Fruit fly (Drosophila melanogaster) whole organism, wandering third instar larva: Measurements from ENCODE around the gene CG9338.

Source experiments
- CG9705 ChIP-seq: fragments of 200-800 bp; sonication (Bioruptor generic); optimal IDR thresholded peaks from 2 replicates; lab custom pipeline; 2018; ENCODE audit warnings: missing biosample characterization, mild to moderate bottlenecking, missing genetic modification characterization
- Dfd ChIP-seq: fragments of >200 bp; optimal IDR thresholded peaks from 2 replicates; lab custom pipeline; 2017; ENCODE audit warnings: missing biosample characterization, missing genetic modification characterization
- Jra ChIP-seq: sonication (Bioruptor generic); optimal IDR thresholded peaks from 2 replicates; lab custom pipeline; 2016; ENCODE audit warnings: missing biosample characterization, missing genetic modification characterization
- OdsH ChIP-seq: fragments of 200-800 bp; sonication (Bioruptor generic); optimal IDR thresholded peaks from 2 replicates; lab custom pipeline; 2016; ENCODE audit warnings: missing biosample characterization, mild to moderate bottlenecking, missing genetic modification characterization
- fru ChIP-seq: fragments of 200-800 bp; sonication (Bioruptor generic); optimal IDR thresholded peaks from 3 replicates; lab custom pipeline; 2016; ENCODE audit warnings: missing biosample characterization, mild to moderate bottlenecking, missing genetic modification characterization
- lola ChIP-seq: fragments of >200 bp; optimal IDR thresholded peaks from 2 replicates; lab custom pipeline; 2017; ENCODE audit warnings: missing biosample characterization, missing genetic modification characterization
- psq ChIP-seq: fragments of 200-800 bp; sonication (Bioruptor generic); optimal IDR thresholded peaks from 3 replicates; lab custom pipeline; 2017; ENCODE audit warnings: missing biosample characterization, mild to moderate bottlenecking, missing genetic modification characterization, moderate library complexity
- sv ChIP-seq: fragments of 200-800 bp; sonication (Bioruptor generic); optimal IDR thresholded peaks from 3 replicates; lab custom pipeline; 2016; ENCODE audit warnings: missing biosample characterization, missing genetic modification characterization
- usp ChIP-seq: fragments of >200 bp; optimal IDR thresholded peaks from 2 replicates; lab custom pipeline; 2017; ENCODE audit warnings: missing biosample characterization, missing genetic modification characterization

DNA sequence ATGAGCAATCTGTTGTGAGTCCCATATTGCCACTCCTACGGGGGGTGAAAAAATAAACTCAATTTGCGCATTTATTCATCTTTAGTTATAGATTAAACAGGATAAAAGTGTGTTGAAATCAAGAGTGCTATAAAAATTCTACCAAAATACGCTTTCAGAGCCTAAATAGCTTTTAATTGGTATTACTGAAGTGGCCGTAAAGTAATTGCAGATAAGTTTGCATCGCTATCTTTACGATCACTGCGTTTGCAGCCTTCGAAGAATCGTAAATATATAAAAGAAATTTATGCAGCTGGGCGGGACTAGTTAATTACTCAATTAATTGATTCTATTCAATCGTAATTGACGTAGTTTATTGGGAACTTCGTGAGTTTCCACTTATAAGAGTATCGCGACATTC is 22.3 kb downstream of the CG9338 start:
- TF ChIP-seq sv (GFP tag; lab: Kevin White, UChicago) (no peak), Dfd (GFP tag; lab: Kevin White, UChicago) (no peak), CG9705 (GFP tag; lab: Kevin White, UChicago) (no peak), OdsH (GFP tag; lab: Kevin White, UChicago) (no peak), fru (GFP tag; lab: Kevin White, UChicago) (no peak), psq (GFP tag; lab: Kevin White, UChicago) (no peak), lola (GFP tag; lab: Kevin White, UChicago) (no peak), usp (GFP tag; lab: Kevin White, UChicago) (no peak), Jra (GFP tag; lab: Kevin White, UChicago) (no peak)
